Worm (Caenorhabditis elegans): Measurements from ENCODE around the gene cest-3.

The cest-3 gene

DNA sequence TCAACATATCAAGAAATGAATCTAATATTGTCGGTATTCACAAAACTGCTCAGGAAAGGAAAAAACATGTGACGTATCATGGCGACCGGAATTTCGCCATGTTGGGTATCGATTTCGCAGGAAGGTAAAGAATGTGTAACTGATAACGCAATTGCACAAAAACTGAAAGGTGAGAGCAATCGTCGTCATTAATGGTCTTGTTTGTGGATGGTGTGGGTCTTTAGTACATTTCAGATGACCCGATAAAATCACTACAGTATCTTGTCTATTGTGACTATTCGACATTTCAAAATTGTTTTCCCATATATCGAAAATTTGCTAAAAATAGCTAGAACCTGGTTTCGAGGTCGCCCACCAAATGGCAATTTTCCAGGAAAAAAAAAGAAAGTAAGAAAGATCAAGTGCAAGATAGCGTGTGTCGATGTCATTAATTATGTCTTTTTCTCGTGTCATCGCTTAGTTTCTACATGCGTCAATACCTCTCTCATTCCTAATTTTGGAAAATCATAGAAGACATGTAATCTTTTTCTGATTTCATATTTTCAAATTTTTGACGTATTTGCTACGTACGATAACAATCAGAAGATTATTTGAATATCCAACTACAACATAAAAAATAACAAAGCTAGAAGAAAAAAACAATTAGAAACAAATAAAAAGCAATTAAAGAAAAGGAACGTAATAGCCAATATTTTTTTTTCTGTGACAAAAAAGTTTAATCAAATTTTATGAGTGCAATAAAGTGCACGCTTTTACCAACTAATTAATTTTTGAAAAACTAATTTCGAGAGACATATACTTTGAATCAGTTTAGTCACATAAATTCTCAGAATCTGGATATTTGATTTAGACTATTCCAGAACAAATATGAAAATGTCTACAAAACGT, 31.1 kb upstream of the cest-3 start (continued):
- TF ChIP-seq nhr-77 (tag; optimal IDR thresholded peaks at IDR 0.05), result no peak
- no peak for TF ChIP-seq hpl-2 (GFP tag; optimal IDR thresholded peaks at IDR 0.05)
- TF ChIP-seq nhr-11 (tag; optimal IDR thresholded peaks at IDR 0.05), result peak; percentile 17
- TF ChIP-seq dsc-1 (tag; optimal IDR thresholded peaks at IDR 0.05), result peak; percentile 90
- no peak for TF ChIP-seq ama-1 (optimal IDR thresholded peaks at IDR 0.05)
- no peak for TF ChIP-seq dpl-1 (GFP tag; optimal IDR thresholded peaks at IDR 0.05)
- no peak for TF ChIP-seq pax-3 (tag; optimal IDR thresholded peaks at IDR 0.05)
- TF ChIP-seq zip-4 (GFP tag; optimal IDR thresholded peaks at IDR 0.05), result no peak
- TF ChIP-seq ceh-82 (tag; optimal IDR thresholded peaks at IDR 0.05), result no peak
- no peak for TF ChIP-seq nhr-12 (tag; optimal IDR thresholded peaks at IDR 0.05)
- no peak for TF ChIP-seq fos-1 (tag; optimal IDR thresholded peaks at IDR 0.05)
- TF ChIP-seq egl-13 (tag; optimal IDR thresholded peaks at IDR 0.05), result peak; percentile 59
- TF ChIP-seq nhr-90 (tag; optimal IDR thresholded peaks at IDR 0.05; ENCODE audit: poor library complexity), result no peak
- no peak for TF ChIP-seq ceh-88 (GFP tag; IDR thresholded peaks at IDR 0.05)
- no peak for TF ChIP-seq unc-130 (tag; optimal IDR thresholded peaks at IDR 0.05)
- TF ChIP-seq nhr-28 (tag; optimal IDR thresholded peaks at IDR 0.05), result no peak
- TF ChIP-seq nhr-71 (tag; optimal IDR thresholded peaks at IDR 0.05), result peak; percentile 61
- peak; percentile 7 for TF ChIP-seq nhr-20 (tag; optimal IDR thresholded peaks at IDR 0.05)
- no peak for TF ChIP-seq isw-1 (GFP tag; IDR thresholded peaks at IDR 0.05)
- TF ChIP-seq pag-3 (tag; optimal IDR thresholded peaks at IDR 0.05; ENCODE audit: borderline replicate concordance, insufficient read depth), result no peak
- peak; percentile 21 for TF ChIP-seq vab-15 (tag; optimal IDR thresholded peaks at IDR 0.05)
- peak; percentile 28 for TF ChIP-seq unc-86 (tag; optimal IDR thresholded peaks at IDR 0.05)
- no peak for TF ChIP-seq Y116A8C.19 (tag; optimal IDR thresholded peaks at IDR 0.05; ENCODE audit: borderline replicate concordance)
- TF ChIP-seq jun-1 (tag; optimal IDR thresholded peaks at IDR 0.05), result no peak
- no peak for TF ChIP-seq ets-5 (GFP tag; IDR thresholded peaks at IDR 0.05)
- TF ChIP-seq snu-23 (GFP tag; optimal IDR thresholded peaks at IDR 0.05), result no peak
- no peak for TF ChIP-seq egl-27 (tag; optimal IDR thresholded peaks at IDR 0.05)
- TF ChIP-seq elt-2 (tag; optimal IDR thresholded peaks at IDR 0.05), result peak; percentile 19
- no peak for TF ChIP-seq C04F5.9 (tag; optimal IDR thresholded peaks at IDR 0.05)
- no peak for TF ChIP-seq mef-2 (tag; optimal IDR thresholded peaks at IDR 0.05)
- no peak for TF ChIP-seq ceh-90 (tag; optimal IDR thresholded peaks at IDR 0.05)
- TF ChIP-seq hlh-4 (tag; optimal IDR thresholded peaks at IDR 0.05), result no peak
- TF ChIP-seq C16A3.4 (tag; optimal IDR thresholded peaks at IDR 0.05), result no peak

DNA sequence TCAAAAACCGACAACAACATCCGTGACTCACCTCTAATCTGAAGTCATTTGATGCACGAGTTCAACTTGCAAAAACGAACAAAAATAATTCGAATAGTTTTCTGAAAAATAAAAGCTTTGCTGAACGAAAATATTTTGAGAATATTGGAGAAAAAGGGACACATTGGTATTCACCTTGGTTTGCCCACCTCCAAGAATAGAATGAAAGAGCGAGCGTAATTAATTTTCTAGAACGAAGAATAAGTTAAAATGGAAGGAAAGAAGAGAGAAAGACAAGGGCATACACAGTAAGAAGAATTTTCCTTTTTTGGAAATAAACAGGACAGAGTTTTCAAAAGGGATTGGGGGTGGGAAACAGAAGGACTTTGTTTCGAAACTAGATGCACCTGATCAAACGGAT, 28.6 kb upstream of the cest-3 start, which contains the start of gene cab-1:
Gene cab-1, minus strand, starts transcription at position 101 of the 400 bp plus-strand sequence.
- TF ChIP-seq tbx-2 (tag; optimal IDR thresholded peaks at IDR 0.05) (no peak), nhr-90 (tag; optimal IDR thresholded peaks at IDR 0.05; ENCODE audit: poor library complexity) (no peak), ztf-11 (tag; optimal IDR thresholded peaks at IDR 0.05) (no peak), ztf-4 (tag; optimal IDR thresholded peaks at IDR 0.05) (no peak), lin-15B (tag; optimal IDR thresholded peaks at IDR 0.05) (no peak), egl-27 (tag; optimal IDR thresholded peaks at IDR 0.05) (no peak), alr-1 (tag; optimal IDR thresholded peaks at IDR 0.05; ENCODE audit: borderline replicate concordance) (no peak), elt-2 (tag; optimal IDR thresholded peaks at IDR 0.05) (no peak), sup-37 (GFP tag; optimal IDR thresholded peaks at IDR 0.05) (no peak)
